Fruit fly (Drosophila melanogaster) Kc167 (cell line): Measurements from ENCODE around the gene Phlpp.

ENCODE experiments used
- Sin3A ChIP-seq: fragments of >200 bp; optimal IDR thresholded peaks from 2 replicates; lab custom pipeline; 2018; ENCODE audit warnings: missing external identifiers
- h ChIP-seq: fragments of >200 bp; optimal IDR thresholded peaks from 3 replicates; lab custom pipeline; 2018; ENCODE audit warnings: missing external identifiers

DNA sequence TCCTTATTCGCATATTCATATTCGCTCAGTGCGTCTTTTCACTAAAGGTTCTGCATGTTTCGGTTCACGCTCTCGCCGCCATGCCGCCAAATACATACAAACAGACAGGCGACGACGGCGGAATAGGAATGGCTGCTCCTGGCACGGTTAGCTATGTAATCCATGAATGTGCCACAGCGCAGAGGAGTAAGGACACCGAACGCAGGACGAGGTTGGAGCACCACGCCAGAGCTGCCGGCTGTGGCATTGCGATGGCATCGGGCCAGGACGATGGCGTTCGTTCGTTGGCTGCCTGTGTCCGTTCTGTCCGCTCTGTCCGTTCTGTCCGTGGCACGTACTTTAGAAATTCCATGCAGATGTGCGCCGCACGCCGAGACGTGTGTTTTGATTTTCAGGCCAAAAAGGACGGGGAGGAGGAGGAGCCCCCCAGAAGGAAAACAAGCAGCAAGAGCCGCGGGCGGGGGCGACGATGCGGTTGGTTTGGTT, 44.0 kb upstream of the Phlpp start:
- TF ChIP-seq Sin3A (lab: Kevin White, UChicago) (no peak), h (no peak)
